Worm (Caenorhabditis elegans): ENCODE results near the gene C05G5.5.

Gene C05G5.5

ce11 chrX:14806936-14807335, 46.0 kb upstream of the C05G5.5 start, which contains the start of gene F42D1.4:
Gene F42D1.4 (plus strand): TSS chrX:14807236.
- TF ChIP-seq jun-1 (tag; optimal IDR thresholded peaks at IDR 0.05) (no peak), ztf-4 (tag; optimal IDR thresholded peaks at IDR 0.05) (no peak), nhr-28 (tag; optimal IDR thresholded peaks at IDR 0.05) (no peak), nfya-1 (tag; optimal IDR thresholded peaks at IDR 0.05; ENCODE audit: insufficient read depth) (no peak), nhr-67 (tag; optimal IDR thresholded peaks at IDR 0.05) (no peak), tbx-2 (tag; optimal IDR thresholded peaks at IDR 0.05) (no peak), ceh-82 (tag; optimal IDR thresholded peaks at IDR 0.05) (no peak), nhr-237 (tag; optimal IDR thresholded peaks at IDR 0.05) (no peak), hmg-11 (tag; optimal IDR thresholded peaks at IDR 0.05) (no peak), unc-62 (GFP tag; optimal IDR thresholded peaks at IDR 0.05) (no peak), ama-1 (optimal IDR thresholded peaks at IDR 0.05) (no peak), nhr-11 (tag; optimal IDR thresholded peaks at IDR 0.05) (no peak), fkh-2 (tag; optimal IDR thresholded peaks at IDR 0.05) (no peak), lsy-12 (tag; optimal IDR thresholded peaks at IDR 0.05) (no peak), eor-1 (tag; optimal IDR thresholded peaks at IDR 0.05) (no peak), ceh-9 (tag; optimal IDR thresholded peaks at IDR 0.05) (no peak), nhr-43 (tag; optimal IDR thresholded peaks at IDR 0.05; ENCODE audit: poor library complexity, severe bottlenecking) (no peak), elt-3 (tag; optimal IDR thresholded peaks at IDR 0.05) (no peak), ceh-28 (tag; optimal IDR thresholded peaks at IDR 0.05) (no peak), nhr-25 (tag; optimal IDR thresholded peaks at IDR 0.05) (no peak)

DNA sequence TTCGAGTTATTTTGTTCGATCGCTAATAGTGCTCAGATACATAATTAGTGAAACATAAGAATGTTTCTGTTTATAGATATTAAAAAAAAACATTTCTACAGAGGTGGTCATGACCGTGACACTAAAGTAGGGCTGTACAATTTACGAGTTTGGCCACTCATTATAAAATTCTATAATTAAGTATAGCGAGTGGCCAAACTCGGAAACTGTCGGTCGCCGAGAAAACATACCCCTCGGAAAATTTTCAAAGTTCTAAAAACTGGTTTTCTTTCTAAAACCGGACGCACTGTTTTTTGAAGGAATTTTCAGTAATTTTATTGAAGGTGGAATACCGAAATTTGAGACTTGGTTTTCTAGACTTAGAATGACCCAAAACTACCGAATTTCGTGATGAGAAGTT, 44.8 kb upstream of the C05G5.5 start:
- TF ChIP-seq ceh-28 (tag; optimal IDR thresholded peaks at IDR 0.05), result no peak
- no peak for TF ChIP-seq ztf-11 (tag; optimal IDR thresholded peaks at IDR 0.05)
- no peak for TF ChIP-seq pha-4 (tag; optimal IDR thresholded peaks at IDR 0.05)
- TF ChIP-seq nhr-43 (tag; optimal IDR thresholded peaks at IDR 0.05; ENCODE audit: poor library complexity, severe bottlenecking), result no peak
- no peak for TF ChIP-seq nhr-23 (tag; optimal IDR thresholded peaks at IDR 0.05)
- no peak for TF ChIP-seq nhr-76 (tag; optimal IDR thresholded peaks at IDR 0.05)

DNA sequence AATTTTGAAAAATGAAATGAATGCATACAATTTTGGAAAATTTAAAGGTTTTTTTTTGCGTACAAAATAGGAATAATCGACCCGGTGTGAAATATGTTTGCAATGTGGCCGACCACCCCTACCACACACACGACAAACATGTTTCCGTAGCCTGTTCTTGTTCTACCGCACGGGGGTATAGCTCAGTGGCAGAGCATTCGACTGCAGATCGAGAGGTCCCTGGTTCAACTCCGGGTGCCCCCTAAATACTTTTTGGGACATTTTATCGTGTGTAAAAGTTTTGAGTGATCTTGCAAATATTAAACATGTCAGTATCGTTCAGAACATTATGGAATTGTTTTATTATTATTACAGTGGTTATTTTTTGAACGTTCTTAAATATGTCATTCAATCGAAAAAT, 43.8 kb upstream of the C05G5.5 start:
- TF ChIP-seq pha-4 (tag; optimal IDR thresholded peaks at IDR 0.05), result peak; percentile 33
- no peak for TF ChIP-seq ZK546.5 (tag; optimal IDR thresholded peaks at IDR 0.05)
- TF ChIP-seq pqm-1 (tag; optimal IDR thresholded peaks at IDR 0.05), result peak; percentile 6
- TF ChIP-seq lin-39 (tag; optimal IDR thresholded peaks at IDR 0.05), result peak; percentile 61
- TF ChIP-seq nhr-43 (tag; optimal IDR thresholded peaks at IDR 0.05; ENCODE audit: poor library complexity, severe bottlenecking), result peak; percentile 45
- TF ChIP-seq nhr-12 (tag; optimal IDR thresholded peaks at IDR 0.05), result no peak
- no peak for TF ChIP-seq ceh-16 (tag; optimal IDR thresholded peaks at IDR 0.05)
- TF ChIP-seq tbx-2 (tag; optimal IDR thresholded peaks at IDR 0.05), result peak; percentile 47
- no peak for TF ChIP-seq nhr-77 (tag; optimal IDR thresholded peaks at IDR 0.05)
- TF ChIP-seq zag-1 (tag; optimal IDR thresholded peaks at IDR 0.05), result no peak
- no peak for TF ChIP-seq ama-1 (optimal IDR thresholded peaks at IDR 0.05)
- no peak for TF ChIP-seq elt-3 (tag; optimal IDR thresholded peaks at IDR 0.05)
- no peak for TF ChIP-seq sea-2 (GFP tag; optimal IDR thresholded peaks at IDR 0.05)
- TF ChIP-seq elt-1 (tag; optimal IDR thresholded peaks at IDR 0.05), result no peak
- TF ChIP-seq nfya-1 (tag; optimal IDR thresholded peaks at IDR 0.05; ENCODE audit: insufficient read depth), result peak; percentile 37
- TF ChIP-seq R02D3.7 (tag; optimal IDR thresholded peaks at IDR 0.05), result no peak
- TF ChIP-seq elt-2 (tag; optimal IDR thresholded peaks at IDR 0.05), result peak; percentile 50
- no peak for TF ChIP-seq eor-1 (tag; optimal IDR thresholded peaks at IDR 0.05)
- TF ChIP-seq hmg-11 (tag; optimal IDR thresholded peaks at IDR 0.05), result peak; percentile 77

DNA sequence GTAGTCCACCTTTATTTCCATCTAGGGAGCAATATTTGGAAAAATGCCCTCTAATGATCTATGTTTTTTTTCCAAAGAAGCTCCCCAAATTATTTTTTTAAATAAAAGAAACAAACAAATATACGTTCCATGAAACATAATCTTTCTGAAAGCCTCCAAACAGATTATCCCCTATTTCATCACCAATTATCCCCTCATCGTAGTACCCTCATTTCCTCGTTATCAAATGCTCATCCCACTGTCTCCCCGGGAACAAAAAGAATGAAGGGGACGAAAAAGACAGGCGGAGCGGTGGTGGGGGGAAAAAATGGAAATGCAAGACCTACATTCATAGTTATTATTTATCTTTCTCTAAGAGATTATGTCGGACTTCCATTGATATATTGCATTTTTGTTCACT, 36.5 kb upstream of the C05G5.5 start:
- TF ChIP-seq unc-62 (GFP tag; optimal IDR thresholded peaks at IDR 0.05), result no peak
- no peak for TF ChIP-seq nhr-237 (tag; optimal IDR thresholded peaks at IDR 0.05)
- no peak for TF ChIP-seq ceh-9 (tag; optimal IDR thresholded peaks at IDR 0.05)
- TF ChIP-seq elt-3 (tag; optimal IDR thresholded peaks at IDR 0.05), result no peak
- no peak for TF ChIP-seq egl-5 (tag; optimal IDR thresholded peaks at IDR 0.05)
- no peak for TF ChIP-seq nhr-11 (tag; optimal IDR thresholded peaks at IDR 0.05)
- no peak for TF ChIP-seq mml-1 (tag; optimal IDR thresholded peaks at IDR 0.05)
